Worm (Caenorhabditis elegans) whole organism, young adult: ENCODE results near the gene F13H10.5.

Experiments
- B0035.1 ChIP-seq: sonication (generic microtip); optimal IDR thresholded peaks from 2 replicates; lab custom pipeline; 2016; ENCODE audit warnings: missing genetic modification characterization, mild to moderate bottlenecking, missing compliant biosample characterization, missing genotype, missing genetic modification reagents
- B0336.3 ChIP-seq: fragments of 200-800 bp; sonication (Bioruptor generic); IDR thresholded peaks from 2 replicates; pipeline ENCODE4 v1.3.6; 2022; ENCODE audit warnings: missing genetic modification characterization, missing compliant biosample characterization
- C17E4.6 ChIP-seq: fragments of 200-800 bp; sonication (Bioruptor generic); IDR thresholded peaks from 2 replicates; pipeline ENCODE4 v1.3.6; 2022; ENCODE audit warnings: missing genetic modification reagents, missing genetic modification characterization, missing compliant biosample characterization
- F22D6.2 ChIP-seq: sonication (generic microtip); optimal IDR thresholded peaks from 2 replicates; lab custom pipeline; 2016; ENCODE audit warnings: mild to moderate bottlenecking, missing genetic modification characterization, missing compliant biosample characterization
- F37B4.10 ChIP-seq: fragments of 200-800 bp; sonication (Bioruptor generic); IDR thresholded peaks from 2 replicates; pipeline ENCODE4 v1.3.6; 2022; ENCODE audit warnings: missing genetic modification characterization, missing compliant biosample characterization
- F49E8.2 ChIP-seq: sonication (generic microtip); optimal IDR thresholded peaks from 3 replicates; lab custom pipeline; 2017; ENCODE audit warnings: missing genetic modification characterization, mild to moderate bottlenecking, missing compliant biosample characterization, antibody characterized with exemption, moderate library complexity; ENCODE audit not compliant: insufficient read depth
- F55B11.4 ChIP-seq: sonication (generic microtip); optimal IDR thresholded peaks from 2 replicates; lab custom pipeline; 2016; ENCODE audit warnings: missing compliant biosample characterization, missing genetic modification characterization, borderline replicate concordance; ENCODE audit not compliant: insufficient read depth
- F57A8.1 ChIP-seq: fragments of 200-800 bp; sonication (Bioruptor generic); optimal IDR thresholded peaks from 2 replicates; lab custom pipeline; 2018; ENCODE audit warnings: mild to moderate bottlenecking, missing genetic modification characterization, moderate library complexity, missing compliant biosample characterization
- F57C9.4 ChIP-seq: sonication (generic microtip); optimal IDR thresholded peaks from 2 replicates; lab custom pipeline; 2017; ENCODE audit warnings: mild to moderate bottlenecking, missing genetic modification characterization, missing compliant biosample characterization
- K11D2.4 ChIP-seq: fragments of 200-800 bp; sonication (Bioruptor generic); IDR thresholded peaks from 2 replicates; pipeline ENCODE4 v1.3.6; 2022; ENCODE audit warnings: missing genetic modification reagents, missing genetic modification characterization, missing compliant biosample characterization
- Y67H2A.10 ChIP-seq: fragments of 200-800 bp; sonication (Bioruptor generic); conservative IDR thresholded peaks from 2 replicates; pipeline ENCODE4 v1.3.6; 2022; ENCODE audit warnings: missing genetic modification reagents, missing genetic modification characterization, missing compliant biosample characterization
- ZK185.1 ChIP-seq: sonication (generic microtip); optimal IDR thresholded peaks from 2 replicates; lab custom pipeline; 2016; ENCODE audit warnings: mild to moderate bottlenecking, missing genetic modification characterization, missing compliant biosample characterization; ENCODE audit not compliant: poor library complexity, severe bottlenecking
- akir-1 ChIP-seq: fragments of 200-800 bp; sonication (Bioruptor generic); optimal IDR thresholded peaks from 2 replicates; lab custom pipeline; 2018; ENCODE audit warnings: mild to moderate bottlenecking, missing genetic modification characterization, moderate library complexity, missing compliant biosample characterization
- aptf-2 ChIP-seq: fragments of 200-800 bp; sonication (Bioruptor generic); conservative IDR thresholded peaks from 2 replicates; pipeline ENCODE4 v1.3.6; 2022; ENCODE audit warnings: missing genetic modification reagents, missing genetic modification characterization, missing compliant biosample characterization
- attf-5 ChIP-seq: fragments of 200-800 bp; sonication (Bioruptor generic); optimal IDR thresholded peaks from 2 replicates; lab custom pipeline; 2018; ENCODE audit warnings: mild to moderate bottlenecking, missing genetic modification characterization, missing compliant biosample characterization
- bed-1 ChIP-seq: fragments of 200-800 bp; sonication (Bioruptor generic); IDR thresholded peaks from 2 replicates; pipeline ENCODE4 v1.3.6; 2022; ENCODE audit warnings: missing genetic modification reagents, missing genetic modification characterization, missing compliant biosample characterization
- ccch-3 ChIP-seq: fragments of 200-800 bp; sonication (Bioruptor generic); optimal IDR thresholded peaks from 2 replicates; lab custom pipeline; 2018; ENCODE audit warnings: mild to moderate bottlenecking, missing genetic modification characterization, missing compliant biosample characterization
- ceh-79 ChIP-seq: sonication (generic microtip); optimal IDR thresholded peaks from 2 replicates; lab custom pipeline; 2017; ENCODE audit warnings: mild to moderate bottlenecking, missing genetic modification characterization, missing compliant biosample characterization
- chd-7 ChIP-seq: sonication (generic microtip); optimal IDR thresholded peaks from 2 replicates; lab custom pipeline; 2016; ENCODE audit warnings: mild to moderate bottlenecking, missing genetic modification characterization, moderate library complexity, missing compliant biosample characterization
- die-1 ChIP-seq: sonication (generic microtip); optimal IDR thresholded peaks from 2 replicates; lab custom pipeline; 2016; ENCODE audit warnings: missing genotype, mild to moderate bottlenecking, missing genetic modification characterization, missing compliant biosample characterization
- dox-1 ChIP-seq: fragments of 200-800 bp; sonication (Bioruptor generic); IDR thresholded peaks from 2 replicates; pipeline ENCODE4 v1.3.6; 2022; ENCODE audit warnings: missing genetic modification reagents, missing genetic modification characterization, missing compliant biosample characterization
- egl-18 ChIP-seq: fragments of 200-800 bp; sonication (Bioruptor generic); IDR thresholded peaks from 2 replicates; pipeline ENCODE4 v1.3.6; 2022; ENCODE audit warnings: missing genetic modification reagents, missing genetic modification characterization, missing compliant biosample characterization
- egrh-3 ChIP-seq: fragments of 200-800 bp; sonication (Bioruptor generic); IDR thresholded peaks from 2 replicates; pipeline ENCODE4 v1.3.6; 2022; ENCODE audit warnings: missing genetic modification reagents, missing genetic modification characterization, missing compliant biosample characterization
- him-1 ChIP-seq: sonication (generic microtip); optimal IDR thresholded peaks from 2 replicates; lab custom pipeline; 2016; ENCODE audit warnings: missing genotype, missing genetic modification reagents, missing genetic modification characterization, missing compliant biosample characterization
- hmg-1.2 ChIP-seq: fragments of 200-800 bp; sonication (Bioruptor generic); IDR thresholded peaks from 2 replicates; pipeline ENCODE4 v1.3.6; 2022; ENCODE audit warnings: missing genetic modification reagents, missing genetic modification characterization, missing compliant biosample characterization
- lag-1 ChIP-seq: fragments of 200-800 bp; sonication (Bioruptor generic); IDR thresholded peaks from 2 replicates; pipeline ENCODE4 v1.3.6; 2022; ENCODE audit warnings: missing genetic modification reagents, missing genetic modification characterization, missing compliant biosample characterization
- let-526 ChIP-seq: fragments of 200-800 bp; sonication (Bioruptor generic); IDR thresholded peaks from 2 replicates; pipeline ENCODE4 v1.3.6; 2022; ENCODE audit warnings: missing genetic modification reagents, missing genetic modification characterization, missing compliant biosample characterization
- let-607 ChIP-seq, 2 experiments: fragments of 200-800 bp in 1 of 2; sonication (Bioruptor generic) in 1 of 2; sonication (generic microtip) in 1 of 2; optimal IDR thresholded peaks; 2 replicates each; lab custom pipeline; 2016 to 2018; ENCODE audit warnings: mild to moderate bottlenecking in 2 of 2, missing compliant biosample characterization in 2 of 2, missing genetic modification characterization in 2 of 2, moderate library complexity in 2 of 2, missing genotype in 1 of 2
- lin-35 ChIP-seq, 3 experiments: fragments of 150-350 bp in 2 of 3; sonication (generic microtip) in 1 of 3; optimal IDR thresholded peaks; 2 replicates each; lab custom pipeline; 2014 to 2018; ENCODE audit warnings: missing biosample characterization in 3 of 3, missing genetic modification characterization in 3 of 3, missing genetic modification reagents in 3 of 3
- lin-40 ChIP-seq: sonication (generic microtip); optimal IDR thresholded peaks from 2 replicates; lab custom pipeline; 2016; ENCODE audit warnings: missing genetic modification characterization, mild to moderate bottlenecking, missing compliant biosample characterization, missing genotype, missing genetic modification reagents
- madf-10 ChIP-seq: sonication (generic microtip); optimal IDR thresholded peaks from 2 replicates; lab custom pipeline; 2016; ENCODE audit warnings: mild to moderate bottlenecking, missing genetic modification characterization, missing compliant biosample characterization
- madf-3 ChIP-seq: fragments of 200-800 bp; sonication (Bioruptor generic); IDR thresholded peaks from 2 replicates; pipeline ENCODE4 v1.3.6; 2022; ENCODE audit warnings: missing genetic modification reagents, missing genetic modification characterization, missing compliant biosample characterization
- mes-4 ChIP-seq: sonication (generic microtip); optimal IDR thresholded peaks from 2 replicates; lab custom pipeline; 2016; ENCODE audit warnings: missing genotype, missing genetic modification characterization, missing compliant biosample characterization
- nhr-120 ChIP-seq: fragments of 200-800 bp; sonication (Bioruptor generic); IDR thresholded peaks from 2 replicates; pipeline ENCODE4 v1.3.6; 2022; ENCODE audit warnings: missing genetic modification characterization, missing compliant biosample characterization
- nhr-179 ChIP-seq: sonication (generic microtip); optimal IDR thresholded peaks from 2 replicates; lab custom pipeline; 2016; ENCODE audit warnings: mild to moderate bottlenecking, missing genetic modification characterization, missing compliant biosample characterization
- nhr-27 ChIP-seq: fragments of 200-800 bp; sonication (Bioruptor generic); optimal IDR thresholded peaks from 2 replicates; lab custom pipeline; 2018; ENCODE audit warnings: mild to moderate bottlenecking, missing genetic modification characterization, moderate library complexity, missing compliant biosample characterization
- pbrm-1 ChIP-seq: fragments of 200-800 bp; sonication (Bioruptor generic); IDR thresholded peaks from 2 replicates; pipeline ENCODE4 v1.3.6; 2022; ENCODE audit warnings: missing genetic modification reagents, missing genetic modification characterization, missing compliant biosample characterization
- pha-4 ChIP-seq: fragments of 150-350 bp; sonication (generic microtip); optimal IDR thresholded peaks from 2 replicates; lab custom pipeline; 2014; ENCODE audit warnings: missing biosample characterization, missing genetic modification reagents, missing genetic modification characterization
- rec-8 ChIP-seq, 2 experiments: sonication (generic microtip); optimal IDR thresholded peaks; 2 replicates each; lab custom pipeline; 2016; ENCODE audit warnings: mild to moderate bottlenecking in 2 of 2, missing genetic modification characterization in 2 of 2, missing genetic modification reagents in 2 of 2, missing genotype in 2 of 2, missing biosample characterization in 1 of 2, missing compliant biosample characterization in 1 of 2, moderate library complexity in 1 of 2
- sdz-38 ChIP-seq: sonication (generic microtip); optimal IDR thresholded peaks from 2 replicates; lab custom pipeline; 2016; ENCODE audit warnings: missing genotype, missing genetic modification characterization, missing compliant biosample characterization
- snpc-1.3 ChIP-seq: sonication (generic microtip); optimal IDR thresholded peaks from 2 replicates; lab custom pipeline; 2017; ENCODE audit warnings: missing genetic modification characterization, mild to moderate bottlenecking, missing compliant biosample characterization, antibody characterized with exemption, moderate library complexity, missing genotype, missing genetic modification reagents; ENCODE audit not compliant: insufficient read depth
- snpc-3.4 ChIP-seq: sonication (generic microtip); optimal IDR thresholded peaks from 2 replicates; lab custom pipeline; 2017; ENCODE audit warnings: missing genetic modification characterization, mild to moderate bottlenecking, missing compliant biosample characterization, antibody characterized with exemption, moderate library complexity, missing genotype, missing genetic modification reagents
- somi-1 ChIP-seq: fragments of 200-800 bp; sonication (Bioruptor generic); optimal IDR thresholded peaks from 2 replicates; lab custom pipeline; 2018; ENCODE audit warnings: mild to moderate bottlenecking, missing genetic modification characterization, missing compliant biosample characterization
- tlf-1 ChIP-seq: fragments of 200-800 bp; sonication (Bioruptor generic); optimal IDR thresholded peaks from 2 replicates; lab custom pipeline; 2018; ENCODE audit warnings: mild to moderate bottlenecking, missing genetic modification characterization, missing compliant biosample characterization
- xnd-1 ChIP-seq: sonication (generic microtip); optimal IDR thresholded peaks from 2 replicates; lab custom pipeline; 2016; ENCODE audit warnings: missing genotype, missing genetic modification reagents, missing genetic modification characterization, missing compliant biosample characterization
- zfh-2 ChIP-seq: fragments of 200-800 bp; sonication (Bioruptor generic); conservative IDR thresholded peaks from 2 replicates; pipeline ENCODE4 v1.3.6; 2022; ENCODE audit warnings: missing genetic modification reagents, missing genetic modification characterization, missing compliant biosample characterization
- ztf-25 ChIP-seq: fragments of 200-800 bp; sonication (Bioruptor generic); IDR thresholded peaks from 2 replicates; pipeline ENCODE4 v1.3.6; 2022; ENCODE audit warnings: missing genetic modification reagents, missing genetic modification characterization, missing compliant biosample characterization
- ztf-28 ChIP-seq: fragments of 200-800 bp; sonication (Bioruptor generic); IDR thresholded peaks from 2 replicates; pipeline ENCODE4 v1.3.6; 2022; ENCODE audit warnings: missing genetic modification reagents, missing genetic modification characterization, missing compliant biosample characterization

The F13H10.5 gene

DNA sequence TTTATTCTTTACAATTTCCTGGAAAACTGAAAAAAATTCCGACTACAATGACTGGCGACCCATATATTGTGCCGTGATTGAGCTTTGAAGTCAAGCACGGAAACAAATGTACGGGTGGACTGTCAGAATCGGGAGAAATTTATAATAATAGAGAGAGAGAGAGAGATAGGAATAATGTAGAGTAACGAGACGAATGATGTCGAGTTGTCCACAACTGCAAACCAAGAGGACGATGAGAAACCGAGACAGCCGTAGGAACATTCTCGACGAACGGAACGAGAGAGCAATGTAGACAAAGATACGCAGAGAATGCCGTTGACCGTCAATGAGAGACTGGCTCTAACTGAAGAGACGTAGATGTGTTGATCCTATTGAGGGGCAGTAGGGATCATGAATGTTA is 36.8 kb downstream of the F13H10.5 start (continued):
- TF ChIP-seq egl-18 (GFP tag; lab: Robert Waterston, UW) (no peak), nhr-179 (tag; lab: Kevin White, UChicago) (no peak), snpc-3.4 (no peak), lin-40 (peak; percentile 65), sdz-38 (no peak), C17E4.6 (GFP tag; lab: Robert Waterston, UW) (no peak), F55B11.4 (tag; lab: Kevin White, UChicago) (no peak), F49E8.2 (tag; lab: Kevin White, UChicago) (no peak), xnd-1 (tag; lab: Kevin White, UChicago) (no peak), chd-7 (tag; lab: Kevin White, UChicago) (peak; percentile 42), B0336.3 (GFP tag; lab: Robert Waterston, UW) (0 out of 2 replicates have a peak, but pooled peaks have one; percentile 30), mes-4 (tag; lab: Kevin White, UChicago) (no peak), madf-10 (tag; lab: Kevin White, UChicago) (peak; percentile 67), zfh-2 (GFP tag; lab: Robert Waterston, UW) (no peak), bed-1 (GFP tag; lab: Robert Waterston, UW) (no peak), nhr-27 (tag; lab: Kevin White, UChicago) (no peak), Y67H2A.10 (GFP tag; lab: Robert Waterston, UW) (no peak), F22D6.2 (tag; lab: Kevin White, UChicago) (no peak), egrh-3 (no peak), pha-4 (no peak), akir-1 (GFP tag; lab: Kevin White, UChicago) (no peak), nhr-120 (GFP tag; lab: Robert Waterston, UW) (no peak), lin-35 (GFP tag; optimal IDR thresholded peaks at IDR 0.05; lab: Kevin White, UChicago) (peak in 1 of 3 experiments; percentile 29), attf-5 (GFP tag; lab: Kevin White, UChicago) (peak; percentile 28), dox-1 (GFP tag; lab: Robert Waterston, UW) (peak; percentile 49; the same call in 1 of the 2 replicates), somi-1 (GFP tag; lab: Kevin White, UChicago) (no peak), ccch-3 (no peak), F37B4.10 (GFP tag; lab: Robert Waterston, UW) (no peak), die-1 (tag; lab: Kevin White, UChicago) (no peak), let-607 (tag; optimal IDR thresholded peaks at IDR 0.05; lab: Kevin White, UChicago) (peak; percentile 96 to 98), rec-8 (tag; optimal IDR thresholded peaks at IDR 0.05; lab: Kevin White, UChicago) (no peak), B0035.1 (tag; lab: Kevin White, UChicago) (no peak), let-526 (GFP tag; lab: Robert Waterston, UW) (peak; percentile 53; the same call in 1 of the 2 replicates), lag-1 (no peak), hmg-1.2 (GFP tag; lab: Robert Waterston, UW) (peak; percentile 92), K11D2.4 (GFP tag; lab: Robert Waterston, UW) (no peak), snpc-1.3 (tag; lab: Kevin White, UChicago) (no peak), F57C9.4 (tag; lab: Kevin White, UChicago) (no peak), madf-3 (GFP tag; lab: Robert Waterston, UW) (no peak), F57A8.1 (no peak), aptf-2 (GFP tag; lab: Robert Waterston, UW) (no peak), ceh-79 (tag; lab: Kevin White, UChicago) (no peak), tlf-1 (GFP tag; lab: Kevin White, UChicago) (peak; percentile 42), ZK185.1 (tag; lab: Kevin White, UChicago) (peak; percentile 31), ztf-25 (no peak), pbrm-1 (GFP tag; lab: Robert Waterston, UW) (no peak), ztf-28 (GFP tag; lab: Robert Waterston, UW) (no peak), him-1 (tag; lab: Kevin White, UChicago) (no peak)
